Fruit fly (Drosophila melanogaster) whole organism, adult: ENCODE results near the gene mRpS7.

Experiments used
- CG11617 ChIP-seq: fragments of 200-800 bp; sonication (Bioruptor generic); optimal IDR thresholded peaks from 2 replicates; lab custom pipeline; 2017; ENCODE audit warnings: mild to moderate bottlenecking, missing biosample characterization, missing genetic modification reagents, missing genetic modification characterization
- CG12768 ChIP-seq: fragments of 200-800 bp; sonication (Bioruptor generic); optimal IDR thresholded peaks from 2 replicates; lab custom pipeline; 2017; ENCODE audit warnings: missing biosample characterization, missing genetic modification characterization, mild to moderate bottlenecking, moderate library complexity, missing genetic modification reagents
- CG14711 ChIP-seq: fragments of 200-800 bp; sonication (Bioruptor generic); optimal IDR thresholded peaks from 2 replicates; lab custom pipeline; 2018; ENCODE audit warnings: missing biosample characterization, mild to moderate bottlenecking, missing genetic modification characterization, moderate library complexity
- CG1620 ChIP-seq: fragments of 200-800 bp; sonication (Bioruptor generic); optimal IDR thresholded peaks from 2 replicates; lab custom pipeline; 2016; ENCODE audit warnings: missing biosample characterization, missing genetic modification characterization
- CG33017 ChIP-seq: fragments of 200-800 bp; sonication (Bioruptor generic); optimal IDR thresholded peaks from 2 replicates; lab custom pipeline; 2018; ENCODE audit warnings: missing biosample characterization, mild to moderate bottlenecking, missing genetic modification characterization, moderate library complexity
- CG5204 ChIP-seq: fragments of 200-800 bp; sonication (Bioruptor generic); optimal IDR thresholded peaks from 2 replicates; lab custom pipeline; 2016; ENCODE audit warnings: missing biosample characterization, missing genetic modification characterization
- CG7045 ChIP-seq: fragments of 200-800 bp; sonication (Bioruptor generic); optimal IDR thresholded peaks from 2 replicates; lab custom pipeline; 2017; ENCODE audit warnings: missing biosample characterization, mild to moderate bottlenecking, missing genetic modification characterization
- CG7101 ChIP-seq: fragments of 200-800 bp; sonication (Bioruptor generic); optimal IDR thresholded peaks from 2 replicates; lab custom pipeline; 2018; ENCODE audit warnings: missing biosample characterization, mild to moderate bottlenecking, missing genetic modification characterization, moderate library complexity
- Clk ChIP-seq: fragments of 200-800 bp; sonication (Bioruptor generic); optimal IDR thresholded peaks from 2 replicates; lab custom pipeline; 2017; ENCODE audit warnings: missing biosample characterization, missing genetic modification characterization
- Crg-1 ChIP-seq: fragments of 200-800 bp; sonication (Bioruptor generic); optimal IDR thresholded peaks from 2 replicates; lab custom pipeline; 2016; ENCODE audit warnings: missing biosample characterization, missing genetic modification characterization
- Hr96 ChIP-seq: fragments of 200-800 bp; sonication (Bioruptor generic); optimal IDR thresholded peaks from 2 replicates; lab custom pipeline; 2016; ENCODE audit warnings: missing biosample characterization, missing genetic modification characterization
- Mnt ChIP-seq: fragments of 200-800 bp; sonication (Bioruptor generic); optimal IDR thresholded peaks from 2 replicates; lab custom pipeline; 2016; ENCODE audit warnings: missing biosample characterization, mild to moderate bottlenecking, missing genetic modification characterization
- bab1 ChIP-seq: fragments of 200-800 bp; sonication (Bioruptor generic); optimal IDR thresholded peaks from 3 replicates; lab custom pipeline; 2019; ENCODE audit warnings: missing biosample characterization, mild to moderate bottlenecking, missing genetic modification characterization, moderate library complexity
- cic ChIP-seq: fragments of 200-800 bp; sonication (Bioruptor generic); optimal IDR thresholded peaks from 2 replicates; lab custom pipeline; 2017; ENCODE audit warnings: missing biosample characterization, mild to moderate bottlenecking, missing genetic modification characterization, moderate library complexity
- cnc ChIP-seq, 2 experiments: fragments of >200 bp; optimal IDR thresholded peaks; 2 replicates each; lab custom pipeline; 2017
- kay ChIP-seq: fragments of 200-800 bp; sonication (Bioruptor generic); peaks from one replicate; lab custom pipeline; 2016; ENCODE audit warnings: missing biosample characterization, missing genetic modification characterization, borderline replicate concordance
- ovo ChIP-seq: fragments of 200-800 bp; sonication (Bioruptor generic); optimal IDR thresholded peaks from 2 replicates; lab custom pipeline; 2016; ENCODE audit warnings: missing biosample characterization, missing genetic modification characterization
- pad ChIP-seq: fragments of 200-800 bp; sonication (Bioruptor generic); optimal IDR thresholded peaks from 3 replicates; lab custom pipeline; 2017; ENCODE audit warnings: missing biosample characterization, missing genetic modification characterization, mild to moderate bottlenecking, moderate library complexity, missing genetic modification reagents
- tj ChIP-seq: fragments of 200-800 bp; sonication (Bioruptor generic); optimal IDR thresholded peaks from 3 replicates; lab custom pipeline; 2017; ENCODE audit warnings: missing biosample characterization, mild to moderate bottlenecking, missing genetic modification characterization, moderate library complexity
- toe ChIP-seq: fragments of 200-800 bp; sonication (Bioruptor generic); optimal IDR thresholded peaks from 2 replicates; lab custom pipeline; 2016; ENCODE audit warnings: missing biosample characterization, missing genetic modification characterization

mRpS7 gene

DNA sequence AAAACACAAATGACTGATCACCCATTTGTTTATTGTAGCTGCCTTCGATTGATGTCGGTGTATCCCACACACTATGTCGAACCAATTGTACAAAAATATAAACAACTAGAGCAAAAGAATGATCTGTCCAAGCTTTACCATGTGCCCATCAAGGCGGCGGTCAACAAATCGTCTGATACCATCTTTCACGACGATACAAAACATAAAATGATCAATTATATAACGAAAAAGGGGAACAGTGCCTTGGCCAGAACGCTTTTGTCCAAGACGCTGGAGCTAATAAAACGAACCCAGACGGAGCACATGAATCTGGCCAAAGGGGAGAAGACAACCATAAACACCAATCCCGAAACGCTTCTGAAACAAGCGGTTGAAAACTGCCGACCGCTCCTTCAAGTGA is 362 bp downstream of the mRpS7 start:
- TF ChIP-seq tj (GFP tag; lab: Kevin White, UChicago) (no peak), cic (no peak), CG7101 (no peak), CG11617 (GFP tag; lab: Kevin White, UChicago) (no peak), CG1620 (no peak), CG14711 (tag; lab: Kevin White, UChicago) (no peak), kay (GFP tag; lab: Kevin White, UChicago) (no peak), Hr96 (GFP tag; lab: Kevin White, UChicago) (no peak), pad (GFP tag; lab: Kevin White, UChicago) (no peak), Crg-1 (no peak), toe (GFP tag; lab: Kevin White, UChicago) (no peak), CG5204 (no peak), cnc (optimal IDR thresholded peaks at IDR 0.05; lab: Kevin White, UChicago) (no peak), CG33017 (no peak), Mnt (GFP tag; lab: Kevin White, UChicago) (no peak), CG7045 (GFP tag; lab: Kevin White, UChicago) (no peak), bab1 (GFP tag; lab: Kevin White, UChicago) (no peak)

DNA sequence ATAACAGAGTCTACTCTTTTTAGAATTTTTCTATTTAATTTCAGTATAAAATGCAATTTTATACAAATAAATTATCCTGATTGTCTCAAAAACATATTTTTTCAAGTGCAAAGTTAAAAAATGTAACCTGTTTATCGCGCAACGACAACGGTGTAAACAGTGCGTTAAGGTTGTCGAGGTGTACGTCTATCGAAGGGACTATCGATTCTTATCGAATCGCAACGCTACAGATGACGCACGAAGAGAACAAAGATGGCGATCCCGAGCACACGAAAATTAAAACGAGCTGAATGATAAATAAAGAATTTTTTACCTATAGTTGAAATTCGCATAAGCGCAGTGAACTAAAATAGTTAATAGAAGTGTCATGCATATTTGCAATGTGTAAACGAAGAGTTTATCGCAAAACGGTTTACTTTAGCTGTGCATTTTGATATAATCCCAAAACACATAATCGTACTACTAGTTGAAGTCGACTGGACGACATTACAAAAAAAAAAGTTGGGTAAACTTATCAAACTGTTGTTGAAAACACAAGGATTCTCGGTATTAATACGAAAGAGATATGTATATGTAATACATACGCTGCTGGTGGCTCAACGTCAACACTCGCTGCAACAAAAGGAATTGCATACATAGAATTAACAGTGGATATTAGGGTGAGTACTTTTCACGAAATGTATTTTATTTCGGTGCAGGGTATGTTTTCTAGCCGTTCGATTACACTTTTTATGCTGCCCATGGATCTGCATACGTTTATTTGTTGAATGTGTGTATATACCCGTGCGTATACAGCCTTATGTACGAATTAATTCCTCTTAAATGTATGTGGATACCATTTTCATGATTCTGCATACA is 1.6 kb downstream of the mRpS7 start, which contains the start of gene da:
Gene da, plus strand, starts transcription at position 237 of the 858 bp plus-strand sequence.
- TF ChIP-seq cnc (optimal IDR thresholded peaks at IDR 0.05; lab: Kevin White, UChicago) (no peak), Crg-1 (peak; percentile 33), CG11617 (GFP tag; lab: Kevin White, UChicago) (peak; percentile 74), CG7101 (peak; percentile 62), kay (GFP tag; lab: Kevin White, UChicago) (peak; percentile 99), Hr96 (GFP tag; lab: Kevin White, UChicago) (no peak), Mnt (GFP tag; lab: Kevin White, UChicago) (peak; percentile 69), CG1620 (peak; percentile 70), CG33017 (peak; percentile 49), CG5204 (no peak), tj (GFP tag; lab: Kevin White, UChicago) (peak; percentile 30), bab1 (GFP tag; lab: Kevin White, UChicago) (peak; percentile 21), CG7045 (GFP tag; lab: Kevin White, UChicago) (peak; percentile 53), Clk (GFP tag; lab: Kevin White, UChicago) (no peak), cic (peak; percentile 45), pad (GFP tag; lab: Kevin White, UChicago) (peak; percentile 28), toe (GFP tag; lab: Kevin White, UChicago) (no peak), CG12768 (GFP tag; lab: Kevin White, UChicago) (peak; percentile 52), ovo (GFP tag; lab: Kevin White, UChicago) (no peak), CG14711 (tag; lab: Kevin White, UChicago) (peak; percentile 63)

DNA sequence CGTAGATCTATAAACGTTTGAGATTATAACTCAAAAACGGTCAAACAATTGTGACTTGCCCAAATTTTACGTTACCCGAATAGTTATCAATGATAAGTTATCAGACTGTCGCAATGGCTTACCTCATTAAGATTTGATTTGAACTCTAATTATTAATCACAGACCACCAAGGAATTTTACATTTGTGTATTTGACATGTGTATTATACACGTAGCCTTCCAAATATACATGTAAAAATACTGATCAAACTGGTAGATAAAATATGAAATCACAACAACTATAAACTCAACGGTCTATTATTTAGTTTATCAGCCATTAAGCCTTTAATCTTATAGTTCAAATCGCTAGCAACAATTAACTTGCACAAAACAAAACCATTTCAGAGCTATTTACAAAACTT is 7.0 kb downstream of the mRpS7 start:
- TF ChIP-seq ovo (GFP tag; lab: Kevin White, UChicago): no peak
- no peak for TF ChIP-seq tj (GFP tag; lab: Kevin White, UChicago)
- TF ChIP-seq Hr96 (GFP tag; lab: Kevin White, UChicago): no peak
- TF ChIP-seq CG5204: no peak
- TF ChIP-seq bab1 (GFP tag; lab: Kevin White, UChicago): no peak
- no peak for TF ChIP-seq cnc (optimal IDR thresholded peaks at IDR 0.05; lab: Kevin White, UChicago)
- TF ChIP-seq CG11617 (GFP tag; lab: Kevin White, UChicago): no peak
- no peak for TF ChIP-seq CG7045 (GFP tag; lab: Kevin White, UChicago)
- TF ChIP-seq CG7101: no peak
- no peak for TF ChIP-seq Clk (GFP tag; lab: Kevin White, UChicago)
- TF ChIP-seq CG33017: no peak
- no peak for TF ChIP-seq Crg-1
- TF ChIP-seq Mnt (GFP tag; lab: Kevin White, UChicago): no peak
- TF ChIP-seq CG1620: no peak
- TF ChIP-seq toe (GFP tag; lab: Kevin White, UChicago): no peak

DNA sequence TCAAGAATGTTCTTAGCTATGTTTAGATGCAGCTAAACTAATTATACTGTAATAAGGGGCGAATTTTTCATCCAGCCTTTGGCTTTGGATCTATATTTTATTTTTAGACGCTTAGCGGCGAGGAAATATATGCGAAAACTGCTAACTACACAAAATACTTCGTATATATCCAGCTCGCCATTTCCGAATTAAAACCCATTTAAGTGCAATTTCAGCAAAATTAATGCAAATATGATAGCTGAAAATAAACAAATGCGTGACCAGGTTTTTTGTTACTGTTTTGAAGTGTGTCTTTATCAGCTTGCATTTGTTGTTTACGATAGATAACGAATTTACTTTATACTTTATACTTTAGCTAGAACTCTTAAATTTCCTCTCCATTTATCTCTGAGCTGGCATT is 8.6 kb downstream of the mRpS7 start:
- no peak for TF ChIP-seq CG1620
- no peak for TF ChIP-seq Mnt (GFP tag; lab: Kevin White, UChicago)
- TF ChIP-seq CG11617 (GFP tag; lab: Kevin White, UChicago): no peak
- TF ChIP-seq tj (GFP tag; lab: Kevin White, UChicago): peak; percentile 96

DNA sequence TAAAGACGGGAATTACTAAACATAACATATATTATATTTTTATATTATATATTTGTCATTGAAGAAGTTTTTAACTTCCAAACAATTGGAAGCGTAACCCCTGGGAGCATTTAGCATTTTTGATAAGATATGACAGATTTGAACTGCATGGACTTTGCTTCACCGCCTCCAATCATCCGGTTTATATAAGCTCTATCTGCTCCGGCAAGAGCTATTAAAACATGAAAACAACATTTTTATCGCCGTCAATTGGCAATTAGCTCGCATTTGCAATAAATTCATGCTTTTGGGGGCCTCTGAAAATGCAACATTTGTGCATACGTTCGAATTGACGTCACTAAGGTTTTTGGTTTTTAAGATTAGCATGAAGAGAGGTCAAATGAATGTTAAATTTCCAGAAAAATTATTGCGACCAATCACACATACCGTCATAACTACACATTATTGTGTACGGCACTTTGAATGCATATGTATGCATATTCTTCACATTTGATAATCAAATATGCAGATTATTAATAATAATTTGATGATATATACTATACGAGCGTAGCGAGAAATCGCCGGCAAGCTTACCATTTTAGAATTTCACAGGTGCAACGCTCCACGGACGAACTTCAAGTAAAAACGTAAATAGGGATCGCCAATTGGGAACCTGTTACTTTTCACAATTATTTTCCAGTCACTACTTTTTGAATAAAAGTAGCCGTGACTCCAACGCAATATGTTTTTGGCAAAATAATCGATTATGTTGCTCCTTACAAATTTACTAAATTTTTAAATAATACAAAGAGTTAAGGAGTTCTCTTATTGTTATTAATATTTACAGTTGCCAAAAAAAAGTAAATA is 9.4 kb downstream of the mRpS7 start, which contains the start of gene Mdh1:
Gene Mdh1, minus strand, starts transcription at position 691 of the 846 bp plus-strand sequence.
- TF ChIP-seq Clk (GFP tag; lab: Kevin White, UChicago) (no peak), CG11617 (GFP tag; lab: Kevin White, UChicago) (peak; percentile 5), bab1 (GFP tag; lab: Kevin White, UChicago) (peak; percentile 32), cnc (optimal IDR thresholded peaks at IDR 0.05; lab: Kevin White, UChicago) (no peak), Mnt (GFP tag; lab: Kevin White, UChicago) (peak; percentile 28), CG1620 (no peak), CG12768 (GFP tag; lab: Kevin White, UChicago) (peak; percentile 19), ovo (GFP tag; lab: Kevin White, UChicago) (no peak), kay (GFP tag; lab: Kevin White, UChicago) (peak; percentile 79), Hr96 (GFP tag; lab: Kevin White, UChicago) (no peak), CG7101 (no peak), Crg-1 (no peak), CG7045 (GFP tag; lab: Kevin White, UChicago) (no peak), CG5204 (no peak), pad (GFP tag; lab: Kevin White, UChicago) (no peak), toe (GFP tag; lab: Kevin White, UChicago) (no peak), CG33017 (peak; percentile 25), CG14711 (tag; lab: Kevin White, UChicago) (no peak), cic (no peak), tj (GFP tag; lab: Kevin White, UChicago) (no peak)
